Fruit fly (Drosophila melanogaster) whole organism, pupa: ENCODE results near the gene CG1896.
A peak's percentile ranks its signal among the peaks of the same experiment; 100 is the strongest.

ENCODE experiments used
- CG12605 ChIP-seq: fragments of 200-800 bp; sonication (Bioruptor generic); IDR thresholded peaks from 2 replicates; pipeline ENCODE4 v1.3.6; 2022; ENCODE audit warnings: missing biosample characterization, missing genetic modification characterization
- CG4496 ChIP-seq: fragments of 200-800 bp; sonication (Bioruptor generic); IDR thresholded peaks from 3 replicates; pipeline ENCODE4 v1.3.6; 2022; ENCODE audit warnings: missing biosample characterization, missing genetic modification characterization
- Pif1A ChIP-seq: fragments of 200-800 bp; sonication (Bioruptor generic); optimal IDR thresholded peaks from 3 replicates; lab custom pipeline; 2016; ENCODE audit warnings: missing biosample characterization, missing genetic modification characterization
- Snoo ChIP-seq: fragments of 200-800 bp; sonication (Bioruptor generic); optimal IDR thresholded peaks from 3 replicates; lab custom pipeline; 2017; ENCODE audit warnings: missing biosample characterization, mild to moderate bottlenecking, missing genetic modification characterization, inconsistent platforms
- fd96Ca ChIP-seq: fragments of 200-800 bp; sonication (Bioruptor generic); IDR thresholded peaks from 3 replicates; pipeline ENCODE4 v1.3.6; 2022; ENCODE audit warnings: missing biosample characterization, missing genetic modification characterization

The CG1896 gene

dm6 chr3R:31777482-31778165 lies 33.5 kb downstream of the CG1896 start:
- TF ChIP-seq Pif1A (GFP tag; lab: Kevin White, UChicago) = no peak

- TF ChIP-seq fd96Ca (GFP tag; lab: Robert Waterston, UW) = no peak
- TF ChIP-seq CG4496 (GFP tag; lab: Robert Waterston, UW) = peak; percentile 57; the same call in 2 of the 3 replicates
- TF ChIP-seq, all 21 proteins: peak for 1
These were observed 49.8 kb downstream of the CG1896 start, which contains the start of the genes Mccc1 and Acf for dm6 chr3R:31793664-31794417. Gene Mccc1, minus strand, starts transcription at chr3R:31793907. Gene Acf, plus strand, starts transcription at chr3R:31793981.

dm6 chr3R:31794457-31794856 lies 50.4 kb downstream of the CG1896 start:
- TF ChIP-seq CG4496 (GFP tag; lab: Robert Waterston, UW) (0 out of 3 replicates have a peak, but pooled peaks have one; percentile 27), Snoo (tag; lab: Kevin White, UChicago) (no peak), CG12605 (GFP tag; lab: Robert Waterston, UW) (peak; percentile 18; the same call in 1 of the 2 replicates)
